Fruit fly (Drosophila melanogaster) whole organism, embryonic: ENCODE results near the gene CG33124.
A peak's percentile ranks its signal among the peaks of the same experiment; 100 is the strongest.

Experiments used
- B-H2 ChIP-seq: fragments of 200-800 bp; sonication (Bioruptor generic); optimal IDR thresholded peaks from 2 replicates; lab custom pipeline; 2018; ENCODE audit warnings: missing biosample characterization, mild to moderate bottlenecking, missing genetic modification characterization
- BtbVII ChIP-seq: fragments of 200-800 bp; sonication (Bioruptor generic); optimal IDR thresholded peaks from 3 replicates; lab custom pipeline; 2017; ENCODE audit warnings: missing biosample characterization, mild to moderate bottlenecking, missing genetic modification characterization
- CG11247 ChIP-seq: fragments of 200-800 bp; sonication (Bioruptor generic); IDR thresholded peaks from 2 replicates; pipeline ENCODE4 v1.3.6; 2022; ENCODE audit warnings: missing biosample characterization, missing genetic modification characterization
- CG1233 ChIP-seq: fragments of 200-800 bp; sonication (Bioruptor generic); optimal IDR thresholded peaks from 4 replicates; lab custom pipeline; 2018; ENCODE audit warnings: missing biosample characterization, mild to moderate bottlenecking, missing genetic modification characterization
- CG13123 ChIP-seq: fragments of 200-800 bp; sonication (Bioruptor generic); optimal IDR thresholded peaks from 2 replicates; lab custom pipeline; 2016; ENCODE audit warnings: missing biosample characterization, missing genetic modification characterization
- CG13894 ChIP-seq: fragments of 200-800 bp; sonication (Bioruptor generic); optimal IDR thresholded peaks from 3 replicates; lab custom pipeline; 2018; ENCODE audit warnings: missing biosample characterization, mild to moderate bottlenecking, missing genetic modification characterization, moderate library complexity
- CG14860 ChIP-seq: fragments of 200-800 bp; sonication (Bioruptor generic); IDR thresholded peaks from 3 replicates; pipeline ENCODE4 v1.3.6; 2022; ENCODE audit warnings: missing biosample characterization, missing genetic modification characterization; ENCODE audit not compliant: partially characterized antibody
- CG14965 ChIP-seq: fragments of 200-800 bp; sonication (Bioruptor generic); optimal IDR thresholded peaks from 2 replicates; lab custom pipeline; 2016; ENCODE audit warnings: missing biosample characterization, missing genetic modification characterization, borderline replicate concordance
- CG15514 ChIP-seq: fragments of 200-800 bp; sonication (Bioruptor generic); optimal IDR thresholded peaks from 3 replicates; lab custom pipeline; 2017; ENCODE audit warnings: missing biosample characterization, missing genetic modification characterization, mild to moderate bottlenecking, moderate library complexity, missing genetic modification reagents
- CG15601 ChIP-seq: fragments of 200-800 bp; sonication (Bioruptor generic); optimal IDR thresholded peaks from 3 replicates; lab custom pipeline; 2019; ENCODE audit warnings: missing biosample characterization, mild to moderate bottlenecking, missing genetic modification characterization, moderate library complexity
- CG1602 ChIP-seq: fragments of 200-800 bp; sonication (Bioruptor generic); optimal IDR thresholded peaks from 3 replicates; lab custom pipeline; 2016; ENCODE audit warnings: missing biosample characterization, missing genetic modification characterization
- CG16815 ChIP-seq: fragments of 200-800 bp; sonication (Bioruptor generic); optimal IDR thresholded peaks from 3 replicates; lab custom pipeline; 2017; ENCODE audit warnings: missing biosample characterization, mild to moderate bottlenecking, missing genetic modification characterization
- CG17829 ChIP-seq: fragments of 200-800 bp; optimal IDR thresholded peaks from 2 replicates; lab custom pipeline; 2019; ENCODE audit warnings: missing biosample characterization, mild to moderate bottlenecking, missing genetic modification characterization, moderate library complexity
- CG2199 ChIP-seq: fragments of 200-800 bp; sonication (Bioruptor generic); IDR thresholded peaks from 3 replicates; pipeline ENCODE4 v1.3.6; 2022; ENCODE audit warnings: missing biosample characterization, missing genetic modification characterization
- CG4328 ChIP-seq: fragments of 200-800 bp; sonication (Bioruptor generic); optimal IDR thresholded peaks from 3 replicates; lab custom pipeline; 2017; ENCODE audit warnings: missing biosample characterization, missing genetic modification reagents, missing genetic modification characterization
- CG7556 ChIP-seq: fragments of 200-800 bp; sonication (Bioruptor generic); optimal IDR thresholded peaks from 2 replicates; lab custom pipeline; 2017; ENCODE audit warnings: missing biosample characterization, mild to moderate bottlenecking, missing genetic modification characterization
- CG7745 ChIP-seq: fragments of 200-800 bp; sonication (Bioruptor generic); optimal IDR thresholded peaks from 2 replicates; lab custom pipeline; 2018; ENCODE audit warnings: missing biosample characterization, mild to moderate bottlenecking, missing genetic modification characterization, moderate library complexity
- CG7987 ChIP-seq: fragments of 200-800 bp; sonication (Bioruptor generic); optimal IDR thresholded peaks from 2 replicates; lab custom pipeline; 2018; ENCODE audit warnings: missing biosample characterization, mild to moderate bottlenecking, missing genetic modification characterization, moderate library complexity
- CG8359 ChIP-seq: fragments of 200-800 bp; sonication (Bioruptor generic); optimal IDR thresholded peaks from 2 replicates; lab custom pipeline; 2017; ENCODE audit warnings: missing biosample characterization, mild to moderate bottlenecking, missing genetic modification characterization, borderline replicate concordance
- Doc3 ChIP-seq: fragments of 200-800 bp; sonication (Bioruptor generic); IDR thresholded peaks from 3 replicates; pipeline ENCODE4 v1.3.6; 2022; ENCODE audit warnings: missing biosample characterization, missing genetic modification characterization; ENCODE audit not compliant: partially characterized antibody
- E2f1 ChIP-seq: fragments of 200-800 bp; sonication (Bioruptor generic); IDR thresholded peaks from 2 replicates; pipeline ENCODE4 v1.3.6; 2022; ENCODE audit warnings: missing biosample characterization, missing genetic modification characterization
- H2.0 ChIP-seq: fragments of 200-800 bp; sonication (Bioruptor generic); IDR thresholded peaks from 2 replicates; pipeline ENCODE4 v1.3.6; 2022; ENCODE audit warnings: missing biosample characterization, missing genetic modification characterization
- Jarid2 ChIP-seq: fragments of 200-800 bp; sonication (Bioruptor generic); optimal IDR thresholded peaks from 3 replicates; lab custom pipeline; 2017; ENCODE audit warnings: mild to moderate bottlenecking, missing biosample characterization, missing genetic modification reagents, missing genetic modification characterization
- Kr ChIP-seq: fragments of 200-800 bp; sonication (Bioruptor generic); optimal IDR thresholded peaks from 2 replicates; lab custom pipeline; 2017; ENCODE audit warnings: missing biosample characterization, mild to moderate bottlenecking, missing genetic modification characterization
- Lim3 ChIP-seq: fragments of 200-800 bp; sonication (Bioruptor generic); IDR thresholded peaks from 2 replicates; pipeline ENCODE4 v1.3.6; 2022; ENCODE audit warnings: missing biosample characterization, missing genetic modification characterization
- Opbp ChIP-seq: fragments of 200-800 bp; sonication (Bioruptor generic); IDR thresholded peaks from 3 replicates; pipeline ENCODE4 v1.3.6; 2022; ENCODE audit warnings: missing biosample characterization, missing genetic modification characterization; ENCODE audit not compliant: partially characterized antibody
- Optix ChIP-seq: fragments of 200-800 bp; sonication (Bioruptor generic); IDR thresholded peaks from 3 replicates; pipeline ENCODE4 v1.3.6; 2022; ENCODE audit warnings: missing biosample characterization, missing genetic modification characterization
- PHDP ChIP-seq: fragments of 200-800 bp; sonication (Bioruptor generic); optimal IDR thresholded peaks from 3 replicates; lab custom pipeline; 2018; ENCODE audit warnings: missing biosample characterization, mild to moderate bottlenecking, missing genetic modification characterization, moderate library complexity
- Scr ChIP-seq: fragments of 200-800 bp; sonication (Bioruptor generic); IDR thresholded peaks from 2 replicates; pipeline ENCODE4 v1.3.6; 2022; ENCODE audit warnings: missing biosample characterization, missing genetic modification characterization; ENCODE audit not compliant: partially characterized antibody
- Side ChIP-seq: fragments of 200-800 bp; sonication (Bioruptor generic); optimal IDR thresholded peaks from 2 replicates; lab custom pipeline; 2016; ENCODE audit warnings: missing biosample characterization, missing genetic modification characterization
- TFAM ChIP-seq: fragments of 200-800 bp; sonication (Bioruptor generic); optimal IDR thresholded peaks from 2 replicates; lab custom pipeline; 2017; ENCODE audit warnings: missing biosample characterization, missing genetic modification characterization, inconsistent platforms
- Trl ChIP-seq, 3 experiments: fragments of >200 bp in 2 of 3; fragments of 200-800 bp in 1 of 3; sonication (Bioruptor generic) in 1 of 3; optimal IDR thresholded peaks; 2 replicates in 1 of 3; 3 replicates in 2 of 3; lab custom pipeline; 2016 to 2017; ENCODE audit warnings: missing biosample characterization in 1 of 3, missing genetic modification characterization in 1 of 3
- Xbp1 ChIP-seq: fragments of 200-800 bp; sonication (Bioruptor generic); optimal IDR thresholded peaks from 3 replicates; lab custom pipeline; 2016; ENCODE audit warnings: missing biosample characterization, mild to moderate bottlenecking, missing genetic modification characterization
- aop ChIP-seq: fragments of 200-800 bp; sonication (Bioruptor generic); IDR thresholded peaks from 2 replicates; pipeline ENCODE4 v1.3.6; 2022; ENCODE audit warnings: missing biosample characterization, missing genetic modification characterization
- ase ChIP-seq: fragments of 200-800 bp; sonication (Bioruptor generic); IDR thresholded peaks from 3 replicates; pipeline ENCODE4 v1.3.6; 2022; ENCODE audit warnings: missing biosample characterization, missing genetic modification characterization
- az2 ChIP-seq: fragments of 200-800 bp; sonication (Bioruptor generic); optimal IDR thresholded peaks from 3 replicates; lab custom pipeline; 2016; ENCODE audit warnings: missing biosample characterization, missing genetic modification characterization
- dpn ChIP-seq, 2 experiments: fragments of 200-800 bp; sonication (Bioruptor generic); optimal IDR thresholded peaks; 3 replicates each; lab custom pipeline; 2016; ENCODE audit warnings: missing biosample characterization in 2 of 2, missing genetic modification characterization in 2 of 2
- dysf ChIP-seq: fragments of 200-800 bp; sonication (Bioruptor generic); IDR thresholded peaks from 3 replicates; pipeline ENCODE4 v1.3.6; 2022; ENCODE audit warnings: missing biosample characterization, missing genetic modification characterization
- gem ChIP-seq: fragments of 200-800 bp; sonication (Bioruptor generic); optimal IDR thresholded peaks from 2 replicates; lab custom pipeline; 2019; ENCODE audit warnings: missing biosample characterization, mild to moderate bottlenecking, missing genetic modification characterization, moderate library complexity
- jumu ChIP-seq: fragments of 200-800 bp; sonication (Bioruptor generic); optimal IDR thresholded peaks from 3 replicates; lab custom pipeline; 2016; ENCODE audit warnings: missing biosample characterization, missing genetic modification characterization
- klu ChIP-seq: fragments of 200-800 bp; sonication (Bioruptor generic); IDR thresholded peaks from 2 replicates; pipeline ENCODE4 v1.3.6; 2022; ENCODE audit warnings: missing biosample characterization, missing genetic modification characterization
- kni ChIP-seq: fragments of 200-800 bp; sonication (Bioruptor generic); optimal IDR thresholded peaks from 3 replicates; lab custom pipeline; 2017; ENCODE audit warnings: mild to moderate bottlenecking, missing biosample characterization, missing genetic modification reagents, missing genetic modification characterization
- pb ChIP-seq: fragments of 200-800 bp; sonication (Bioruptor generic); optimal IDR thresholded peaks from 3 replicates; lab custom pipeline; 2016; ENCODE audit warnings: missing biosample characterization, missing genetic modification characterization
- psq ChIP-seq: fragments of 200-800 bp; sonication (Bioruptor generic); optimal IDR thresholded peaks from 2 replicates; lab custom pipeline; 2017; ENCODE audit warnings: missing biosample characterization, missing genetic modification characterization
- run ChIP-seq: fragments of 200-800 bp; sonication (Bioruptor generic); optimal IDR thresholded peaks from 3 replicates; lab custom pipeline; 2018; ENCODE audit warnings: missing biosample characterization, mild to moderate bottlenecking, missing genetic modification characterization
- sc ChIP-seq, 3 experiments: fragments of >200 bp in 2 of 3; fragments of 200-800 bp in 1 of 3; sonication (Bioruptor generic) in 1 of 3; optimal IDR thresholded peaks; 2 replicates in 2 of 3; 3 replicates in 1 of 3; lab custom pipeline; 2017; ENCODE audit warnings: mild to moderate bottlenecking in 1 of 3, missing biosample characterization in 1 of 3, missing genetic modification characterization in 1 of 3, missing genetic modification reagents in 1 of 3
- sob ChIP-seq: fragments of 200-800 bp; sonication (Bioruptor generic); IDR thresholded peaks from 2 replicates; pipeline ENCODE4 v1.3.6; 2022; ENCODE audit warnings: missing biosample characterization, missing genetic modification characterization
- ssp ChIP-seq: fragments of 200-800 bp; sonication (Bioruptor generic); IDR thresholded peaks from 2 replicates; pipeline ENCODE4 v1.3.6; 2022; ENCODE audit warnings: missing biosample characterization, missing genetic modification characterization

The CG33124 gene

dm6 chr2L:2175930-2176643, 32.8 kb downstream of the CG33124 start (continued):
- TF ChIP-seq dysf (peak; percentile 64; the same call in 1 of the 3 replicates), BtbVII (no peak), CG11247 (GFP tag; lab: Robert Waterston, UW) (no peak; the same call in 1 of the 2 replicates), az2 (GFP tag; lab: Kevin White, UChicago) (no peak), CG7556 (peak; percentile 72), dpn (GFP tag; optimal IDR thresholded peaks at IDR 0.05; lab: Kevin White, UChicago) (no peak), aop (GFP tag; lab: Robert Waterston, UW) (peak; percentile 76; the same call in 1 of the 2 replicates), CG8359 (GFP tag; lab: Kevin White, UChicago) (no peak), B-H2 (GFP tag; lab: Kevin White, UChicago) (peak; percentile 8), sc (optimal IDR thresholded peaks at IDR 0.05; lab: Kevin White, UChicago) (no peak), sc (GFP tag; optimal IDR thresholded peaks at IDR 0.05; lab: Kevin White, UChicago) (no peak), TFAM (GFP tag; lab: Kevin White, UChicago) (no peak), Trl (optimal IDR thresholded peaks at IDR 0.05; lab: Kevin White, UChicago) (no peak), Trl (GFP tag; optimal IDR thresholded peaks at IDR 0.05; lab: Kevin White, UChicago) (no peak), klu (GFP tag; lab: Robert Waterston, UW) (no peak), CG1602 (GFP tag; lab: Kevin White, UChicago) (peak; percentile 18), CG13894 (tag; lab: Kevin White, UChicago) (peak; percentile 27), run (no peak), Doc3 (no peak), CG4328 (no peak), CG7987 (GFP tag; lab: Kevin White, UChicago) (no peak), CG16815 (GFP tag; lab: Kevin White, UChicago) (no peak), ssp (GFP tag; lab: Robert Waterston, UW) (no peak), CG1233 (no peak), H2.0 (GFP tag; lab: Robert Waterston, UW) (no peak; the same call in 1 of the 2 replicates), Xbp1 (GFP tag; lab: Kevin White, UChicago) (peak; percentile 24), Kr (no peak), CG17829 (tag; lab: Kevin White, UChicago) (peak; percentile 35), E2f1 (GFP tag; lab: Robert Waterston, UW) (no peak), CG14860 (GFP tag; lab: Robert Waterston, UW) (no peak), Opbp (GFP tag; lab: Robert Waterston, UW) (no peak), jumu (GFP tag; lab: Kevin White, UChicago) (no peak), Scr (GFP tag; lab: Robert Waterston, UW) (no peak), CG15601 (tag; lab: Kevin White, UChicago) (peak; percentile 2), CG15514 (GFP tag; lab: Kevin White, UChicago) (peak; percentile 49), Jarid2 (GFP tag; lab: Kevin White, UChicago) (peak; percentile 15), ase (GFP tag; lab: Robert Waterston, UW) (0 out of 3 replicates have a peak, but pooled peaks have one; percentile 33), CG13123 (no peak), PHDP (tag; lab: Kevin White, UChicago) (peak; percentile 70), Side (GFP tag; lab: Kevin White, UChicago) (no peak), CG7745 (no peak), gem (tag; lab: Kevin White, UChicago) (peak; percentile 79), Lim3 (GFP tag; lab: Robert Waterston, UW) (no peak), psq (GFP tag; lab: Kevin White, UChicago) (no peak), pb (GFP tag; lab: Kevin White, UChicago) (no peak), CG14965 (GFP tag; lab: Kevin White, UChicago) (no peak), Optix (GFP tag; lab: Robert Waterston, UW) (no peak), kni (GFP tag; lab: Kevin White, UChicago) (no peak), sob (GFP tag; lab: Robert Waterston, UW) (no peak), CG2199 (GFP tag; lab: Robert Waterston, UW) (no peak)
